Fruit fly (Drosophila melanogaster): Measurements from ENCODE around the gene beat-Vb.

Gene beat-Vb

DNA sequence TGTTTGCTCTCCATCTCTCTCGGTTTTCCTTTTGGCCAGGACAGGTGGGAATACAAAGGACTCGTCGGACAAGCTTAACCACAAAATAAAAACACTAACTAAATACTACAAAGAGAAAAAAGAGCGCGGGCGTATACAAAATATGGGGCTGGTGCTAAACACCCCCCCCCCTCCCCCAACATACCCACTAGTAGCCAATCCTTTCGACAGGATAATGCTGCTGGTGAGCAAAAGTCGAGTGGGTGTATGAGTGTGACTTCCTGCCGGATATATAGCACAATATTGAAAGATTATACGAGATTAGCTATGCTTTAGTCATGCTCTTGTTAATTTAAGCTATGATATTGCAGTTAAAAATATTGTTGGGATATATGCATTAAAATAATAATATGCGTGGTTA lies 59.4 kb downstream of the beat-Vb start (continued):
- TF ChIP-seq insv (GFP tag; optimal IDR thresholded peaks at IDR 0.05) (no peak), CG1529 (GFP tag; optimal IDR thresholded peaks at IDR 0.05) (no peak), CG15073 (GFP tag; optimal IDR thresholded peaks at IDR 0.05) (no peak), grn (GFP tag; optimal IDR thresholded peaks at IDR 0.05) (no peak), CG8765 (GFP tag; IDR thresholded peaks at IDR 0.05) (no peak)

DNA sequence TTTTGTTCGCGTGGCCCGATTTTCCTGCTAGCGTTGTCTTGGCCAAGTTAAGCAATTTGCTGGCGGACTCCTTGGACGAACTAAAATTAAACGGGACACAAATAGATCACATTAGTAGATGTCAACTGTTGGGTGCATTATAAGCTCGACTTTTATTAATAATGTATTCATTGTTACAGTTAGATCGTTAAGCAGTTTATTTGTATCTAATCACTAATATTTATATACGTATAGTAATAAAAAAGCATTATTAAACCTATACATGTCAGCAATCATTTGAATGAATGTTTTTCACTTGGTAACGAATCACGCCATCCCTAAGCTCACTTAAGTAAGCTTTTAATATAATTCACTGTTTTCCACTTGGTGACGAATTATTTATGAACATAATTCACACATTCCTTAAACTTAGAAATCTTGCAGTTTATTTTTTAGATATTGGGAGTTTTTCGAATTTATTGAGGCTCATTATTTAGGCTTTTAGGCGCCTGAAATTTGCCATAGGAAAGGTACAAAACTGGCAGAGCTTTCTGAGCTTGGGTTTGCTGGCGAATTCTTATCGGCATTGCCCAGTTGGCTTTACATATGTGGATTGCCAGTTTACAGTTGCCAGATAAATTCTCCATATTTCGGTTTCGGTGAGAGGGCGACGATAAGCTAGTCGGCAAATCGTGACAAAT lies 61.7 kb downstream of the beat-Vb start, which contains the start of the genes CG7381 and CG7091:
Gene CG7381 (minus strand): TSS at position 101 of the 680 bp plus-strand sequence.
Gene CG7091 (plus strand): TSS at position 630 of the 680 bp plus-strand sequence.
- no peak for TF ChIP-seq CG18764 (GFP tag; optimal IDR thresholded peaks at IDR 0.05)
- no peak for TF ChIP-seq Ada2b (GFP tag; IDR thresholded peaks at IDR 0.05)
- TF ChIP-seq CG11723 (GFP tag; optimal IDR thresholded peaks at IDR 0.05) = no peak
- TF ChIP-seq gsb (GFP tag; IDR thresholded peaks at IDR 0.05) = no peak
- TF ChIP-seq yki (optimal IDR thresholded peaks at IDR 0.05) = no peak
- TF ChIP-seq ERR (GFP tag; optimal IDR thresholded peaks at IDR 0.05) = no peak
- no peak for TF ChIP-seq CG10274 (GFP tag; optimal IDR thresholded peaks at IDR 0.05)
- no peak for TF ChIP-seq gcm (GFP tag; optimal IDR thresholded peaks at IDR 0.05)
- TF ChIP-seq knrl (GFP tag; IDR thresholded peaks at IDR 0.05; ENCODE audit: partially characterized antibody) = no peak
- TF ChIP-seq CG4617 (GFP tag; optimal IDR thresholded peaks at IDR 0.05; ENCODE audit: borderline replicate concordance) = no peak
- no peak for TF ChIP-seq GATAe (GFP tag; conservative IDR thresholded peaks at IDR 0.05)
- TF ChIP-seq Spps (tag; optimal IDR thresholded peaks at IDR 0.05) = no peak
- TF ChIP-seq Bteb2 (GFP tag; optimal IDR thresholded peaks at IDR 0.05) = no peak
- TF ChIP-seq CG10543 (GFP tag; optimal IDR thresholded peaks at IDR 0.05) = no peak
- TF ChIP-seq PHDP (tag; optimal IDR thresholded peaks at IDR 0.05) = no peak
- no peak for TF ChIP-seq pros (GFP tag; optimal IDR thresholded peaks at IDR 0.05)

DNA sequence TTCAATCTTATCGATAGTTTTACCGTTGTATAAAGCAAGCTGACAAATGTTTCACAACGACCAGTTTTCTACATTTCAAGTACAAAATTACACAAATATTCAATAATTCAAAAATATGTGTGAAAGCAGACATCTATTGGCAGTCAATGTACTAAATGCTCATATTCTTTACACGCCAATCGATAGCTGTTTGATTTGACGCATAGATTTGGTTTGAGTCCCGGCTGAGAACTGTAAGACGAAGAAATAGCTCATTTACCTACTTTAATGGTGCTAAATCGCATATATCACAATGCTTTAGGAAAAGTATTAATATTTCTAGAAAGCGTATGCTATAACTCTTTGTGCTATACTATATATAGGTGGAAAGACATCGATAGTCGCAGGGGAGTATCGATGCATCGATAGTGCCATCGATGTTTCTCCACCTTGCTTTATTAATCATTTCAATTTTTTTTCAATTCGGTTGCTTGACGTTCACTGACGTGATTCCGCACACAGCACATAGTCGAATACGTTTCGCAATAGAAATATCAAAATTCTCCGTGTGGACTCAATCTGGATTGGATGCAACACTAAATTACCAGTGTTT lies 64.9 kb downstream of the beat-Vb start, which contains the start of gene Paip2:
Gene Paip2 (plus strand): TSS at position 165 of the 592 bp plus-strand sequence.
- TF ChIP-seq grn (GFP tag; optimal IDR thresholded peaks at IDR 0.05) (peak; percentile 68), CG4404 (GFP tag; IDR thresholded peaks at IDR 0.05) (no peak), CG4707 (GFP tag; optimal IDR thresholded peaks at IDR 0.05) (no peak), CG6854 (GFP tag; optimal IDR thresholded peaks at IDR 0.05) (no peak), lbe (GFP tag; optimal IDR thresholded peaks at IDR 0.05) (peak; percentile 16), emc (GFP tag; optimal IDR thresholded peaks at IDR 0.05) (no peak), CG3163 (GFP tag; optimal IDR thresholded peaks at IDR 0.05) (peak; percentile 11), CG31388 (GFP tag; optimal IDR thresholded peaks at IDR 0.05) (no peak), luna (GFP tag; optimal IDR thresholded peaks at IDR 0.05) (no peak), CG15696 (tag; optimal IDR thresholded peaks at IDR 0.05) (no peak), Six4 (GFP tag; optimal IDR thresholded peaks at IDR 0.05) (no peak), Hr39 (optimal IDR thresholded peaks at IDR 0.05) (no peak), Dip2 (GFP tag; IDR thresholded peaks at IDR 0.05) (no peak), D (optimal IDR thresholded peaks at IDR 0.05) (no peak), D (GFP tag; optimal IDR thresholded peaks at IDR 0.05) (no peak), pb (GFP tag; optimal IDR thresholded peaks at IDR 0.05) (no peak), CG13424 (tag; optimal IDR thresholded peaks at IDR 0.05) (peak; percentile 10), CG7963 (GFP tag; IDR thresholded peaks at IDR 0.05; ENCODE audit: partially characterized antibody) (peak; percentile 94), sd (tag; optimal IDR thresholded peaks at IDR 0.05) (peak; percentile 71), bigmax (GFP tag; optimal IDR thresholded peaks at IDR 0.05) (no peak), CG11456 (GFP tag; IDR thresholded peaks at IDR 0.05) (no peak), CG3838 (GFP tag; optimal IDR thresholded peaks at IDR 0.05) (peak; percentile 39), eyg (GFP tag; optimal IDR thresholded peaks at IDR 0.05) (no peak), CG8478 (optimal IDR thresholded peaks at IDR 0.05) (peak; percentile 66), trem (tag; optimal IDR thresholded peaks at IDR 0.05) (peak; percentile 75), ash1 (GFP tag; optimal IDR thresholded peaks at IDR 0.05) (no peak), CG34376 (GFP tag; optimal IDR thresholded peaks at IDR 0.05) (peak; percentile 44), Abd-B (GFP tag; optimal IDR thresholded peaks at IDR 0.05) (peak; percentile 74), ERR (GFP tag; optimal IDR thresholded peaks at IDR 0.05) (no peak), kay (GFP tag; optimal IDR thresholded peaks at IDR 0.05) (peak; percentile 17)

Data from whole organism, embryonic.